Fruit fly (Drosophila melanogaster) whole organism, embryonic: ENCODE measurements around the gene htk.
A peak's percentile ranks its signal among the peaks of the same experiment; 100 is the strongest.

Source experiments
- Antp ChIP-seq: fragments of 200-800 bp; sonication (Bioruptor generic); optimal IDR thresholded peaks from 3 replicates; lab custom pipeline; 2016; ENCODE audit warnings: missing biosample characterization, missing genetic modification characterization
- CG10431 ChIP-seq: fragments of 200-800 bp; sonication (Bioruptor generic); optimal IDR thresholded peaks from 3 replicates; lab custom pipeline; 2018; ENCODE audit warnings: missing biosample characterization, mild to moderate bottlenecking, missing genetic modification characterization
- CG11085 ChIP-seq: fragments of 200-800 bp; sonication (Bioruptor generic); IDR thresholded peaks from 2 replicates; pipeline ENCODE4 v1.3.6; 2022; ENCODE audit warnings: missing biosample characterization, missing genetic modification characterization
- CG11247 ChIP-seq: fragments of 200-800 bp; sonication (Bioruptor generic); IDR thresholded peaks from 2 replicates; pipeline ENCODE4 v1.3.6; 2022; ENCODE audit warnings: missing biosample characterization, missing genetic modification characterization
- CG11398 ChIP-seq: fragments of 200-800 bp; sonication (Bioruptor generic); optimal IDR thresholded peaks from 2 replicates; lab custom pipeline; 2016; ENCODE audit warnings: missing biosample characterization, missing genetic modification characterization
- CG11560 ChIP-seq: fragments of 200-800 bp; sonication (Bioruptor generic); IDR thresholded peaks from 3 replicates; pipeline ENCODE4 v1.3.6; 2022; ENCODE audit warnings: missing biosample characterization, missing genetic modification characterization
- CG11696 ChIP-seq: fragments of 200-800 bp; sonication (Bioruptor generic); IDR thresholded peaks from 2 replicates; pipeline ENCODE4 v1.3.6; 2022; ENCODE audit warnings: missing biosample characterization, missing genetic modification characterization
- CG12659 ChIP-seq: fragments of 200-800 bp; sonication (Bioruptor generic); optimal IDR thresholded peaks from 3 replicates; lab custom pipeline; 2017; ENCODE audit warnings: mild to moderate bottlenecking, missing biosample characterization, missing genetic modification reagents, missing genetic modification characterization
- CG12769 ChIP-seq: fragments of 200-800 bp; sonication (Bioruptor generic); optimal IDR thresholded peaks from 2 replicates; lab custom pipeline; 2019; ENCODE audit warnings: missing biosample characterization, mild to moderate bottlenecking, missing genetic modification characterization, moderate library complexity
- CG13296 ChIP-seq: fragments of 200-800 bp; sonication (Bioruptor generic); optimal IDR thresholded peaks from 3 replicates; lab custom pipeline; 2018; ENCODE audit warnings: missing biosample characterization, mild to moderate bottlenecking, missing genetic modification characterization
- CG14050 ChIP-seq: fragments of 200-800 bp; sonication (Bioruptor generic); IDR thresholded peaks from 3 replicates; pipeline ENCODE4 v1.3.6; 2022; ENCODE audit warnings: missing biosample characterization, missing genetic modification characterization
- CG15011 ChIP-seq: fragments of 200-800 bp; sonication (Bioruptor generic); optimal IDR thresholded peaks from 3 replicates; lab custom pipeline; 2018; ENCODE audit warnings: missing biosample characterization, mild to moderate bottlenecking, missing genetic modification characterization
- CG16813 ChIP-seq: fragments of 200-800 bp; sonication (Bioruptor generic); IDR thresholded peaks from 3 replicates; pipeline ENCODE4 v1.3.6; 2022; ENCODE audit warnings: missing biosample characterization, missing genetic modification characterization; ENCODE audit not compliant: partially characterized antibody
- CG2889 ChIP-seq: fragments of 200-800 bp; sonication (Bioruptor generic); IDR thresholded peaks from 3 replicates; pipeline ENCODE4 v1.3.6; 2022; ENCODE audit warnings: missing biosample characterization, missing genetic modification characterization
- CG30403 ChIP-seq: fragments of 200-800 bp; sonication (Bioruptor generic); optimal IDR thresholded peaks from 3 replicates; lab custom pipeline; 2016; ENCODE audit warnings: missing biosample characterization, missing genetic modification characterization
- CG3838 ChIP-seq: fragments of 200-800 bp; sonication (Bioruptor generic); optimal IDR thresholded peaks from 3 replicates; lab custom pipeline; 2016; ENCODE audit warnings: missing biosample characterization, missing genetic modification characterization
- CG4617 ChIP-seq: fragments of 200-800 bp; sonication (Bioruptor generic); optimal IDR thresholded peaks from 3 replicates; lab custom pipeline; 2016; ENCODE audit warnings: missing biosample characterization, missing genetic modification characterization, borderline replicate concordance
- CG4820 ChIP-seq: fragments of 200-800 bp; sonication (Bioruptor generic); optimal IDR thresholded peaks from 3 replicates; lab custom pipeline; 2016; ENCODE audit warnings: missing biosample characterization, missing genetic modification characterization
- CG7357 ChIP-seq: fragments of 200-800 bp; sonication (Bioruptor generic); IDR thresholded peaks from 3 replicates; pipeline ENCODE4 v1.3.6; 2022; ENCODE audit warnings: missing biosample characterization, missing genetic modification characterization
- CG7786 ChIP-seq: fragments of 200-800 bp; sonication (Bioruptor generic); optimal IDR thresholded peaks from 2 replicates; lab custom pipeline; 2016; ENCODE audit warnings: missing biosample characterization, missing genetic modification characterization
- Dad ChIP-seq: fragments of 200-800 bp; sonication (Bioruptor generic); optimal IDR thresholded peaks from 3 replicates; lab custom pipeline; 2016; ENCODE audit warnings: missing biosample characterization, missing genetic modification characterization
- Fer1 ChIP-seq: fragments of 200-800 bp; sonication (Bioruptor generic); optimal IDR thresholded peaks from 2 replicates; lab custom pipeline; 2017; ENCODE audit warnings: missing biosample characterization, mild to moderate bottlenecking, missing genetic modification characterization
- HmgZ ChIP-seq: fragments of 200-800 bp; sonication (Bioruptor generic); optimal IDR thresholded peaks from 2 replicates; lab custom pipeline; 2018; ENCODE audit warnings: missing biosample characterization, mild to moderate bottlenecking, missing genetic modification characterization
- Hr3 ChIP-seq: fragments of 200-800 bp; sonication (Bioruptor generic); optimal IDR thresholded peaks from 3 replicates; lab custom pipeline; 2016; ENCODE audit warnings: missing biosample characterization, missing genetic modification characterization
- MESR4 ChIP-seq: fragments of 200-800 bp; sonication (Bioruptor generic); optimal IDR thresholded peaks from 2 replicates; lab custom pipeline; 2018; ENCODE audit warnings: missing biosample characterization, mild to moderate bottlenecking, missing genetic modification characterization, moderate library complexity
- Mrtf ChIP-seq: fragments of 200-800 bp; sonication (Bioruptor generic); IDR thresholded peaks from 3 replicates; pipeline ENCODE4 v1.3.6; 2022; ENCODE audit warnings: missing biosample characterization, missing genetic modification characterization
- PHDP ChIP-seq: fragments of 200-800 bp; sonication (Bioruptor generic); optimal IDR thresholded peaks from 3 replicates; lab custom pipeline; 2018; ENCODE audit warnings: missing biosample characterization, mild to moderate bottlenecking, missing genetic modification characterization, moderate library complexity
- Spps ChIP-seq: fragments of 200-800 bp; sonication (Bioruptor generic); optimal IDR thresholded peaks from 2 replicates; lab custom pipeline; 2018; ENCODE audit warnings: missing biosample characterization, mild to moderate bottlenecking, missing genetic modification characterization
- Tbp ChIP-seq: fragments of >200 bp; optimal IDR thresholded peaks from 2 replicates; lab custom pipeline; 2018; ENCODE audit warnings: missing biosample characterization, missing genetic modification characterization
- Trl ChIP-seq, 3 experiments: fragments of >200 bp in 2 of 3; fragments of 200-800 bp in 1 of 3; sonication (Bioruptor generic) in 1 of 3; optimal IDR thresholded peaks; 2 replicates in 1 of 3; 3 replicates in 2 of 3; lab custom pipeline; 2016 to 2017; ENCODE audit warnings: missing biosample characterization in 1 of 3, missing genetic modification characterization in 1 of 3
- Usf ChIP-seq: fragments of 200-800 bp; sonication (Bioruptor generic); optimal IDR thresholded peaks from 2 replicates; lab custom pipeline; 2017; ENCODE audit warnings: missing genotype, missing biosample characterization, missing genetic modification characterization
- Xrp1 ChIP-seq: fragments of 200-800 bp; sonication (Bioruptor generic); IDR thresholded peaks from 2 replicates; pipeline ENCODE4 v1.3.6; 2022; ENCODE audit warnings: missing biosample characterization, missing genetic modification characterization
- ase ChIP-seq: fragments of 200-800 bp; sonication (Bioruptor generic); IDR thresholded peaks from 3 replicates; pipeline ENCODE4 v1.3.6; 2022; ENCODE audit warnings: missing biosample characterization, missing genetic modification characterization
- bbx ChIP-seq: fragments of 200-800 bp; sonication (Bioruptor generic); IDR thresholded peaks from 2 replicates; pipeline ENCODE4 v1.3.6; 2022; ENCODE audit warnings: missing biosample characterization, missing genetic modification characterization; ENCODE audit not compliant: partially characterized antibody
- cad ChIP-seq: fragments of >200 bp; optimal IDR thresholded peaks from 2 replicates; lab custom pipeline; 2017; ENCODE audit warnings: missing biosample characterization, missing genetic modification characterization
- crc ChIP-seq: fragments of 200-800 bp; sonication (Bioruptor generic); optimal IDR thresholded peaks from 2 replicates; lab custom pipeline; 2016; ENCODE audit warnings: missing biosample characterization, missing genetic modification characterization
- dm ChIP-seq: fragments of 200-800 bp; sonication (Bioruptor generic); optimal IDR thresholded peaks from 3 replicates; lab custom pipeline; 2016; ENCODE audit warnings: missing biosample characterization, missing genetic modification characterization
- dmrt99B ChIP-seq: fragments of 200-800 bp; sonication (Bioruptor generic); optimal IDR thresholded peaks from 2 replicates; lab custom pipeline; 2018; ENCODE audit warnings: missing biosample characterization, mild to moderate bottlenecking, missing genetic modification characterization, moderate library complexity
- en ChIP-seq: fragments of 200-800 bp; sonication (Bioruptor generic); optimal IDR thresholded peaks from 2 replicates; lab custom pipeline; 2016; ENCODE audit warnings: missing biosample characterization, missing genetic modification characterization
- gt ChIP-seq: fragments of 200-800 bp; sonication (Bioruptor generic); IDR thresholded peaks from 2 replicates; pipeline ENCODE4 v1.3.6; 2022; ENCODE audit warnings: missing biosample characterization, missing genetic modification characterization
- kay ChIP-seq: fragments of 200-800 bp; sonication (Bioruptor generic); optimal IDR thresholded peaks from 2 replicates; lab custom pipeline; 2016; ENCODE audit warnings: missing biosample characterization, missing genetic modification characterization
- luna ChIP-seq: fragments of 200-800 bp; sonication (Bioruptor generic); optimal IDR thresholded peaks from 2 replicates; lab custom pipeline; 2016; ENCODE audit warnings: missing biosample characterization, missing genetic modification characterization
- nom ChIP-seq: fragments of 200-800 bp; sonication (Bioruptor generic); optimal IDR thresholded peaks from 2 replicates; lab custom pipeline; 2017; ENCODE audit warnings: missing biosample characterization, missing genetic modification characterization, mild to moderate bottlenecking, moderate library complexity, missing genetic modification reagents
- pan ChIP-seq, 4 experiments: fragments of >200 bp in 3 of 4; fragments of 200-800 bp in 1 of 4; sonication (Bioruptor generic) in 1 of 4; optimal IDR thresholded peaks in 3 of 4; IDR thresholded peaks in 1 of 4; 2 replicates each; pipeline versions ENCODE4 v1.3.6 to Lab custom; 2017 to 2022; ENCODE audit warnings: missing biosample characterization in 2 of 4, missing genetic modification characterization in 2 of 4, mixed read lengths in 1 of 4
- peb ChIP-seq: fragments of 200-800 bp; sonication (Bioruptor generic); IDR thresholded peaks from 2 replicates; pipeline ENCODE4 v1.3.6; 2022; ENCODE audit warnings: missing biosample characterization, missing genetic modification characterization
- sd ChIP-seq: fragments of 200-800 bp; sonication (Bioruptor generic); optimal IDR thresholded peaks from 3 replicates; lab custom pipeline; 2018; ENCODE audit warnings: missing biosample characterization, mild to moderate bottlenecking, missing genetic modification characterization, moderate library complexity
- sima ChIP-seq: fragments of 200-800 bp; sonication (Bioruptor generic); optimal IDR thresholded peaks from 2 replicates; lab custom pipeline; 2016; ENCODE audit warnings: missing biosample characterization, missing genetic modification characterization
- sob ChIP-seq: fragments of 200-800 bp; sonication (Bioruptor generic); IDR thresholded peaks from 2 replicates; pipeline ENCODE4 v1.3.6; 2022; ENCODE audit warnings: missing biosample characterization, missing genetic modification characterization
- stc ChIP-seq: fragments of 200-800 bp; sonication (Bioruptor generic); IDR thresholded peaks from 2 replicates; pipeline ENCODE4 v1.3.6; 2022; ENCODE audit warnings: missing biosample characterization, missing genetic modification characterization
- tio ChIP-seq: fragments of 200-800 bp; sonication (Bioruptor generic); optimal IDR thresholded peaks from 2 replicates; lab custom pipeline; 2017; ENCODE audit warnings: missing biosample characterization, missing genetic modification characterization, inconsistent platforms
- usp ChIP-seq: fragments of >200 bp; optimal IDR thresholded peaks from 2 replicates; lab custom pipeline; 2017; ENCODE audit warnings: missing biosample characterization, missing genetic modification characterization

Gene htk

dm6 chrX:18837046-18837445, 6.4 kb upstream of the htk start (continued):
- no peak for TF ChIP-seq CG11696 (GFP tag; lab: Robert Waterston, UW)
- TF ChIP-seq luna (GFP tag; lab: Kevin White, UChicago) = no peak
- TF ChIP-seq CG12659 (GFP tag; lab: Kevin White, UChicago) = peak; percentile 41
- TF ChIP-seq CG11085 (GFP tag; lab: Robert Waterston, UW) = no peak
- no peak for TF ChIP-seq nom (GFP tag; lab: Kevin White, UChicago)
- no peak for TF ChIP-seq CG10431 (GFP tag; lab: Kevin White, UChicago)
- TF ChIP-seq CG11560 (tag; lab: Robert Waterston, UW) = no peak
- no peak for TF ChIP-seq Dad (GFP tag; lab: Kevin White, UChicago)
- TF ChIP-seq kay = peak; percentile 47
- peak; percentile 22 for TF ChIP-seq PHDP (tag; lab: Kevin White, UChicago)
- peak; percentile 20 for TF ChIP-seq CG11398 (GFP tag; lab: Kevin White, UChicago)
- TF ChIP-seq tio = peak; percentile 17
- TF ChIP-seq CG2889 = 0 out of 3 replicates have a peak, but pooled peaks have one; percentile 28
- no peak for TF ChIP-seq Fer1
- no peak for TF ChIP-seq CG4617 (GFP tag; lab: Kevin White, UChicago)
- TF ChIP-seq ase (GFP tag; lab: Robert Waterston, UW) = no peak
- no peak for TF ChIP-seq CG16813 (GFP tag; lab: Robert Waterston, UW)
- peak in 1 of 2 experiments; percentile 35 for TF ChIP-seq pan (optimal IDR thresholded peaks at IDR 0.05; lab: Kevin White, UChicago)
- TF ChIP-seq pan (GFP tag; optimal IDR thresholded peaks at IDR 0.05 in 1 of 2, IDR thresholded peaks at IDR 0.05 in 1 of 2) = peak in 1 of 2 experiments; percentile 71
- TF ChIP-seq crc (GFP tag; lab: Kevin White, UChicago) = no peak
- TF ChIP-seq CG15011 (GFP tag; lab: Kevin White, UChicago) = no peak
- no peak for TF ChIP-seq en (GFP tag; lab: Kevin White, UChicago)
- peak; percentile 62; the same call in 2 of the 3 replicates for TF ChIP-seq CG14050
- peak; percentile 73 for TF ChIP-seq CG12769 (tag; lab: Kevin White, UChicago)
- TF ChIP-seq gt = no peak
- TF ChIP-seq sob (GFP tag; lab: Robert Waterston, UW) = peak; percentile 35; the same call in 1 of the 2 replicates
- no peak for TF ChIP-seq cad (GFP tag; lab: Kevin White, UChicago)
- TF ChIP-seq Xrp1 (GFP tag; lab: Robert Waterston, UW) = peak; percentile 73
- TF ChIP-seq sd = peak; percentile 14
- no peak for TF ChIP-seq CG7786 (GFP tag; lab: Kevin White, UChicago)
- no peak for TF ChIP-seq Usf (GFP tag; lab: Kevin White, UChicago)
- TF ChIP-seq CG7357 (GFP tag; lab: Robert Waterston, UW) = peak; percentile 48; the same call in 1 of the 3 replicates
- TF ChIP-seq usp (GFP tag; lab: Kevin White, UChicago) = no peak
- peak; percentile 69 for TF ChIP-seq stc (GFP tag; lab: Robert Waterston, UW)
- TF ChIP-seq CG11247 (GFP tag; lab: Robert Waterston, UW) = no peak; the same call in 1 of the 2 replicates
- TF ChIP-seq peb (GFP tag; lab: Robert Waterston, UW) = no peak
- peak; percentile 59 for TF ChIP-seq dmrt99B (tag; lab: Kevin White, UChicago)
- no peak for TF ChIP-seq Tbp (GFP tag; lab: Kevin White, UChicago)
- no peak for TF ChIP-seq sima (GFP tag; lab: Kevin White, UChicago)
- TF ChIP-seq CG13296 (GFP tag; lab: Kevin White, UChicago) = no peak
- 0 out of 3 replicates have a peak, but pooled peaks have one; percentile 11 for TF ChIP-seq Mrtf (GFP tag; lab: Robert Waterston, UW)
- no peak for TF ChIP-seq CG3838
- no peak for TF ChIP-seq bbx
- TF ChIP-seq Trl (optimal IDR thresholded peaks at IDR 0.05; lab: Kevin White, UChicago) = no peak
- peak; percentile 35 for TF ChIP-seq Trl (GFP tag; optimal IDR thresholded peaks at IDR 0.05; lab: Kevin White, UChicago)
- peak; percentile 14 for TF ChIP-seq dm
- TF ChIP-seq Antp (GFP tag; lab: Kevin White, UChicago) = peak; percentile 37
- peak; percentile 43 for TF ChIP-seq HmgZ
- TF ChIP-seq CG4820 (GFP tag; lab: Kevin White, UChicago) = no peak
- peak; percentile 40 for TF ChIP-seq CG30403 (GFP tag; lab: Kevin White, UChicago)
- peak; percentile 43 for TF ChIP-seq Hr3
- no peak for TF ChIP-seq MESR4 (GFP tag; lab: Kevin White, UChicago)
- no peak for TF ChIP-seq Spps
